Worm (Caenorhabditis elegans): ENCODE data around the gene grl-14.

Gene grl-14

DNA sequence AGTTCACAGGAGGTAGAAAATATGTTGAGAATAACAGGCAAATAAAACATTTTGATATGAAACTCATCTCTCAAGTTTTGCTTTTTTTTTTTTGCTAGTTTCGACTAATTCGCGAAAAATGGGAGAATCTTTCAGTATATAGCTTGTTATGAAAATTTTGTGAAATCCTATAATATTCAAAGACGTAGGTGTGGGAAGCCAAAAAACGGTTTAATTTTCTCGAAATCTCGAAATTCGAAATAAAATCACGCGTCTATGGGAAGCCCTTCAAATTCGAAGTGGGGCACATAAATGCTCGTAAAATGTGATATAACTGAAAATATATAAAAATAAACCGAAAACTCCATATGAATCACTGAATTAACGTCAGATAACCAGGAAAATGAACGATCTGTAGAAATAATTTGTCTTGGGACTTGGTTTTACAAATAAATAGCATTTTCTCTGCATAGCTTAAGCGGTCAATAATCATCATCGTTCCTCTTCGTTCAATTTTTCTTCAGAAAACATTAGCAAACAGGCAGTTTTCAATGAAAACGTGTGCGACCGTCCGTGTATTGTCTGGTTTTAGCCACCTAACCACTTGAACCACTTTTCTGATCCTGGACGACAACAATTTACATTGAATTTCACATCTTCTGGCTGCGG is at the start of gene grl-14, which contains the start of gene gcy-22:
Gene grl-14, plus strand, starts transcription at position 598 of the 648 bp plus-strand sequence.
Gene gcy-22, minus strand, starts transcription at position 101 of the 648 bp plus-strand sequence.
- TF ChIP-seq ceh-82 (tag; optimal IDR thresholded peaks at IDR 0.05) (no peak), snpc-4 (tag; optimal IDR thresholded peaks at IDR 0.05) (no peak), zag-1 (tag; optimal IDR thresholded peaks at IDR 0.05) (no peak), elt-3 (tag; optimal IDR thresholded peaks at IDR 0.05) (no peak), lin-39 (tag; optimal IDR thresholded peaks at IDR 0.05) (no peak), ztf-4 (tag; optimal IDR thresholded peaks at IDR 0.05) (no peak), pqm-1 (tag; optimal IDR thresholded peaks at IDR 0.05) (no peak), egl-5 (tag; optimal IDR thresholded peaks at IDR 0.05) (no peak), nhr-77 (tag; optimal IDR thresholded peaks at IDR 0.05) (no peak), ceh-16 (tag; optimal IDR thresholded peaks at IDR 0.05) (no peak), nhr-11 (tag; optimal IDR thresholded peaks at IDR 0.05) (no peak), ceh-28 (tag; optimal IDR thresholded peaks at IDR 0.05) (no peak), jun-1 (tag; optimal IDR thresholded peaks at IDR 0.05) (no peak)

- TF ChIP-seq jun-1 (tag; optimal IDR thresholded peaks at IDR 0.05) = peak; percentile 80
- TF ChIP-seq nhr-23 (tag; optimal IDR thresholded peaks at IDR 0.05) = no peak
- TF ChIP-seq mdl-1 (tag; optimal IDR thresholded peaks at IDR 0.05) = peak; percentile 15
- TF ChIP-seq hmg-11 (tag; optimal IDR thresholded peaks at IDR 0.05) = peak; percentile 37
- no peak for TF ChIP-seq ceh-82 (tag; optimal IDR thresholded peaks at IDR 0.05)
- TF ChIP-seq snpc-4 (tag; optimal IDR thresholded peaks at IDR 0.05) = peak; percentile 59
- no peak for TF ChIP-seq nhr-67 (tag; optimal IDR thresholded peaks at IDR 0.05)
- TF ChIP-seq elt-1 (tag; optimal IDR thresholded peaks at IDR 0.05) = peak; percentile 1
- TF ChIP-seq ZK546.5 (tag; optimal IDR thresholded peaks at IDR 0.05) = no peak
- no peak for TF ChIP-seq skn-1 (tag; optimal IDR thresholded peaks at IDR 0.05)
- no peak for TF ChIP-seq lsy-12 (tag; optimal IDR thresholded peaks at IDR 0.05)
- TF ChIP-seq nfya-1 (tag; optimal IDR thresholded peaks at IDR 0.05; ENCODE audit: insufficient read depth) = peak; percentile 75
- peak; percentile 17 for TF ChIP-seq ceh-28 (tag; optimal IDR thresholded peaks at IDR 0.05)
- TF ChIP-seq pqm-1 (tag; optimal IDR thresholded peaks at IDR 0.05) = peak; percentile 7
- TF ChIP-seq lin-39 (tag; optimal IDR thresholded peaks at IDR 0.05) = peak; percentile 71
- no peak for TF ChIP-seq egl-27 (tag; optimal IDR thresholded peaks at IDR 0.05)
- no peak for TF ChIP-seq pha-4 (tag; optimal IDR thresholded peaks at IDR 0.05)
- no peak for TF ChIP-seq eor-1 (tag; optimal IDR thresholded peaks at IDR 0.05)
- peak; percentile 92 for TF ChIP-seq ama-1 (optimal IDR thresholded peaks at IDR 0.05)
- peak; percentile 46 for TF ChIP-seq elt-2 (tag; optimal IDR thresholded peaks at IDR 0.05)
- TF ChIP-seq mml-1 (tag; optimal IDR thresholded peaks at IDR 0.05) = no peak
- no peak for TF ChIP-seq fkh-10 (GFP tag; optimal IDR thresholded peaks at IDR 0.05)
- no peak for TF ChIP-seq ztf-4 (tag; optimal IDR thresholded peaks at IDR 0.05)
- peak; percentile 26 for TF ChIP-seq lin-15B (tag; optimal IDR thresholded peaks at IDR 0.05)
These were observed 48.6 kb upstream of the grl-14 start for ce11 chrV:20776761-20777160.

- TF ChIP-seq zag-1 (tag; optimal IDR thresholded peaks at IDR 0.05) (peak; percentile 36), ztf-11 (tag; optimal IDR thresholded peaks at IDR 0.05) (no peak), daf-12 (tag; optimal IDR thresholded peaks at IDR 0.05) (peak; percentile 3), fkh-2 (tag; optimal IDR thresholded peaks at IDR 0.05) (peak; percentile 50), lsy-12 (tag; optimal IDR thresholded peaks at IDR 0.05) (peak; percentile 96), egl-27 (tag; optimal IDR thresholded peaks at IDR 0.05) (peak; percentile 76), nhr-77 (tag; optimal IDR thresholded peaks at IDR 0.05) (no peak), ZK546.5 (tag; optimal IDR thresholded peaks at IDR 0.05) (no peak), lin-39 (tag; optimal IDR thresholded peaks at IDR 0.05) (peak; percentile 99), hmg-11 (tag; optimal IDR thresholded peaks at IDR 0.05) (peak; percentile 96), mml-1 (tag; optimal IDR thresholded peaks at IDR 0.05) (peak; percentile 2), nhr-25 (tag; optimal IDR thresholded peaks at IDR 0.05) (peak; percentile 96), tbx-2 (tag; optimal IDR thresholded peaks at IDR 0.05) (peak; percentile 89), nhr-76 (tag; optimal IDR thresholded peaks at IDR 0.05) (peak; percentile 46), pqm-1 (tag; optimal IDR thresholded peaks at IDR 0.05) (peak; percentile 84), aly-2 (tag; optimal IDR thresholded peaks at IDR 0.05) (no peak), eor-1 (tag; optimal IDR thresholded peaks at IDR 0.05) (peak in 1 of 2 experiments; percentile 50), unc-39 (tag; optimal IDR thresholded peaks at IDR 0.05) (peak; percentile 51), nhr-43 (tag; optimal IDR thresholded peaks at IDR 0.05; ENCODE audit: poor library complexity, severe bottlenecking) (peak; percentile 84), nhr-23 (tag; optimal IDR thresholded peaks at IDR 0.05) (peak; percentile 98), nhr-237 (tag; optimal IDR thresholded peaks at IDR 0.05) (no peak), fkh-10 (GFP tag; optimal IDR thresholded peaks at IDR 0.05) (peak; percentile 81), jun-1 (tag; optimal IDR thresholded peaks at IDR 0.05) (peak; percentile 96), ceh-82 (tag; optimal IDR thresholded peaks at IDR 0.05) (peak; percentile 81), nhr-28 (tag; optimal IDR thresholded peaks at IDR 0.05) (no peak), ama-1 (optimal IDR thresholded peaks at IDR 0.05) (peak; percentile 87), R02D3.7 (tag; optimal IDR thresholded peaks at IDR 0.05) (peak; percentile 78), ztf-4 (tag; optimal IDR thresholded peaks at IDR 0.05) (peak; percentile 86), skn-1 (tag; optimal IDR thresholded peaks at IDR 0.05) (peak; percentile 91), sea-2 (GFP tag; optimal IDR thresholded peaks at IDR 0.05) (no peak), nhr-11 (tag; optimal IDR thresholded peaks at IDR 0.05) (peak; percentile 94), elt-2 (tag; optimal IDR thresholded peaks at IDR 0.05) (peak; percentile 85), unc-62 (GFP tag; optimal IDR thresholded peaks at IDR 0.05) (peak; percentile 93), elt-1 (tag; optimal IDR thresholded peaks at IDR 0.05) (peak; percentile 67), fos-1 (tag; optimal IDR thresholded peaks at IDR 0.05) (peak; percentile 54)
These were observed 47.1 kb upstream of the grl-14 start for ce11 chrV:20778257-20778697.
